Worm (Caenorhabditis elegans): ENCODE measurements around the gene T25E12.16.

Gene T25E12.16

DNA sequence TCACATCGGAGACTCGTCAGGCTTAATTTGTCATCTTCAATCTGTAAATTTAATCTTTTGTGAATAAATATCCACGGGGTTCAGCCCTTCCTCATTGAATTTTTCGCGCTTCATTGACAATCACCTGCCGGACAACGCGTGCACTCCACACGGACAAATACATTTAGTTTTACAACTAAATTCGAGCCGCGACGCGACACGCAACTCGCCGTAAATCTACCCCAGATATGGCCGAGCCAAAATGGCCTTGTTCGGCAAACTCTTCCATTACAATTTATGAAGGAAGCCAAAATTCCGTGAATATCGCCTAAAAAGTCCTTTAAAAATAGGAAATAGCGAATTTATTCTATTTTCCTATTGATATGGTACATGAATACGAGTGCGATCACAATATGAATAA, 11.2 kb upstream of the T25E12.16 start (continued):
- TF ChIP-seq B0336.3 (GFP tag; IDR thresholded peaks at IDR 0.05) (peak; percentile 89), ztf-22 (GFP tag; optimal IDR thresholded peaks at IDR 0.05) (no peak), ceh-79 (tag; optimal IDR thresholded peaks at IDR 0.05) (no peak), madf-8 (GFP tag; conservative IDR thresholded peaks at IDR 0.05) (peak; percentile 63), F10E7.11 (tag; optimal IDR thresholded peaks at IDR 0.05) (peak; percentile 3), attf-5 (GFP tag; optimal IDR thresholded peaks at IDR 0.05) (no peak), nfya-1 (tag; optimal IDR thresholded peaks at IDR 0.05; ENCODE audit: borderline replicate concordance, insufficient read depth) (no peak), B0261.1 (tag; optimal IDR thresholded peaks at IDR 0.05) (no peak), die-1 (tag; optimal IDR thresholded peaks at IDR 0.05) (peak; percentile 48), ztf-28 (GFP tag; IDR thresholded peaks at IDR 0.05) (0 out of 2 replicates have a peak, but pooled peaks have one; percentile 44), nfyb-1 (GFP tag; IDR thresholded peaks at IDR 0.05) (0 out of 2 replicates have a peak, but pooled peaks have one; percentile 33), F55B11.4 (tag; optimal IDR thresholded peaks at IDR 0.05; ENCODE audit: borderline replicate concordance, insufficient read depth) (no peak), pha-4 (tag; optimal IDR thresholded peaks at IDR 0.05) (no peak), K12H6.12 (tag; optimal IDR thresholded peaks at IDR 0.05) (no peak), atf-7 (tag; optimal IDR thresholded peaks at IDR 0.05) (no peak), egl-18 (GFP tag; IDR thresholded peaks at IDR 0.05) (no peak), C06A6.2 (GFP tag; conservative IDR thresholded peaks at IDR 0.05) (no peak), let-607 (tag; optimal IDR thresholded peaks at IDR 0.05) (no peak), lin-40 (tag; optimal IDR thresholded peaks at IDR 0.05) (no peak), dox-1 (GFP tag; IDR thresholded peaks at IDR 0.05) (no peak), B0035.1 (tag; optimal IDR thresholded peaks at IDR 0.05) (no peak), nhr-27 (tag; optimal IDR thresholded peaks at IDR 0.05) (no peak), F57C9.4 (tag; optimal IDR thresholded peaks at IDR 0.05) (no peak), unc-130 (GFP tag; optimal IDR thresholded peaks at IDR 0.05) (peak; percentile 27), ceh-91 (GFP tag; IDR thresholded peaks at IDR 0.05) (peak; percentile 64; the same call in 1 of the 2 replicates), snpc-4 (GFP tag; optimal IDR thresholded peaks at IDR 0.05) (no peak), snpc-4 (tag; optimal IDR thresholded peaks at IDR 0.05) (no peak), dpff-1 (tag; optimal IDR thresholded peaks at IDR 0.05) (no peak), mxl-1 (tag; optimal IDR thresholded peaks at IDR 0.05) (no peak), rec-8 (tag; optimal IDR thresholded peaks at IDR 0.05) (no peak), attf-6 (GFP tag; IDR thresholded peaks at IDR 0.05) (peak; percentile 93), pbrm-1 (GFP tag; IDR thresholded peaks at IDR 0.05) (peak; percentile 57), ztf-25 (GFP tag; IDR thresholded peaks at IDR 0.05) (0 out of 2 replicates have a peak, but pooled peaks have one; percentile 11), ceh-27 (GFP tag; optimal IDR thresholded peaks at IDR 0.05) (no peak), cebp-1 (GFP tag; IDR thresholded peaks at IDR 0.05) (no peak), cebp-1 (tag; optimal IDR thresholded peaks at IDR 0.05) (no peak), attf-3 (GFP tag; conservative IDR thresholded peaks at IDR 0.05) (no peak), repo-1 (tag; optimal IDR thresholded peaks at IDR 0.05) (peak; percentile 59), sdz-38 (tag; optimal IDR thresholded peaks at IDR 0.05) (no peak), nhr-80 (tag; optimal IDR thresholded peaks at IDR 0.05) (no peak), T07F8.4 (tag; optimal IDR thresholded peaks at IDR 0.05) (no peak), cebp-2 (GFP tag; IDR thresholded peaks at IDR 0.05) (no peak), aptf-2 (GFP tag; conservative IDR thresholded peaks at IDR 0.05) (no peak), tbx-9 (tag; optimal IDR thresholded peaks at IDR 0.05; ENCODE audit: borderline replicate concordance) (no peak), xnd-1 (tag; optimal IDR thresholded peaks at IDR 0.05) (peak; percentile 61), snpc-3.4 (tag; optimal IDR thresholded peaks at IDR 0.05) (no peak), rpc-1 (optimal IDR thresholded peaks at IDR 0.05) (no peak), rpc-1 (tag; optimal IDR thresholded peaks at IDR 0.05) (no peak), F33H1.4 (GFP tag; IDR thresholded peaks at IDR 0.05) (no peak; the same call in 1 of the 2 replicates)

All from whole organism, young adult.